Worm (Caenorhabditis elegans) whole organism, young adult: ENCODE results near the gene F18E9.7.
A peak's percentile ranks its signal among the peaks of the same experiment; 100 is the strongest.

Experiments
- B0019.2 ChIP-seq: fragments of 200-800 bp; sonication (Bioruptor generic); conservative IDR thresholded peaks from 2 replicates; pipeline ENCODE4 v1.3.6; 2022; ENCODE audit warnings: missing genetic modification reagents, missing genetic modification characterization, missing compliant biosample characterization
- B0336.3 ChIP-seq: fragments of 200-800 bp; sonication (Bioruptor generic); IDR thresholded peaks from 2 replicates; pipeline ENCODE4 v1.3.6; 2022; ENCODE audit warnings: missing genetic modification characterization, missing compliant biosample characterization
- C06A6.2 ChIP-seq: fragments of 200-800 bp; sonication (Bioruptor generic); conservative IDR thresholded peaks from 2 replicates; pipeline ENCODE4 v1.3.6; 2022; ENCODE audit warnings: missing genetic modification characterization, missing compliant biosample characterization
- F22D6.2 ChIP-seq: sonication (generic microtip); optimal IDR thresholded peaks from 2 replicates; lab custom pipeline; 2016; ENCODE audit warnings: mild to moderate bottlenecking, missing genetic modification characterization, missing compliant biosample characterization
- F23B12.7 ChIP-seq: sonication (generic microtip); optimal IDR thresholded peaks from 2 replicates; lab custom pipeline; 2017; ENCODE audit warnings: missing genetic modification characterization, mild to moderate bottlenecking, missing compliant biosample characterization, antibody characterized with exemption, moderate library complexity; ENCODE audit not compliant: insufficient read depth
- F55B11.4 ChIP-seq: sonication (generic microtip); optimal IDR thresholded peaks from 2 replicates; lab custom pipeline; 2016; ENCODE audit warnings: missing compliant biosample characterization, missing genetic modification characterization, borderline replicate concordance; ENCODE audit not compliant: insufficient read depth
- F57A8.1 ChIP-seq: fragments of 200-800 bp; sonication (Bioruptor generic); optimal IDR thresholded peaks from 2 replicates; lab custom pipeline; 2018; ENCODE audit warnings: mild to moderate bottlenecking, missing genetic modification characterization, moderate library complexity, missing compliant biosample characterization
- K12H6.12 ChIP-seq: fragments of 200-800 bp; sonication (Bioruptor generic); optimal IDR thresholded peaks from 2 replicates; lab custom pipeline; 2018; ENCODE audit warnings: mild to moderate bottlenecking, missing genetic modification characterization, missing compliant biosample characterization
- aptf-2 ChIP-seq: fragments of 200-800 bp; sonication (Bioruptor generic); conservative IDR thresholded peaks from 2 replicates; pipeline ENCODE4 v1.3.6; 2022; ENCODE audit warnings: missing genetic modification reagents, missing genetic modification characterization, missing compliant biosample characterization
- atf-7 ChIP-seq: sonication (generic microtip); optimal IDR thresholded peaks from 2 replicates; lab custom pipeline; 2017; ENCODE audit warnings: mild to moderate bottlenecking, missing genetic modification characterization, missing compliant biosample characterization
- attf-3 ChIP-seq: fragments of 200-800 bp; sonication (Bioruptor generic); conservative IDR thresholded peaks from 2 replicates; pipeline ENCODE4 v1.3.6; 2022; ENCODE audit warnings: missing genetic modification reagents, missing genetic modification characterization, missing compliant biosample characterization
- attf-6 ChIP-seq: fragments of 200-800 bp; sonication (Bioruptor generic); IDR thresholded peaks from 2 replicates; pipeline ENCODE4 v1.3.6; 2022; ENCODE audit warnings: missing genetic modification reagents, missing genetic modification characterization, missing compliant biosample characterization
- ccch-3 ChIP-seq: fragments of 200-800 bp; sonication (Bioruptor generic); optimal IDR thresholded peaks from 2 replicates; lab custom pipeline; 2018; ENCODE audit warnings: mild to moderate bottlenecking, missing genetic modification characterization, missing compliant biosample characterization
- cebp-2 ChIP-seq: fragments of 200-800 bp; sonication (Bioruptor generic); IDR thresholded peaks from 2 replicates; pipeline ENCODE4 v1.3.6; 2022; ENCODE audit warnings: missing genetic modification characterization, missing compliant biosample characterization
- ceh-27 ChIP-seq: fragments of 200-800 bp; sonication (Bioruptor generic); optimal IDR thresholded peaks from 2 replicates; lab custom pipeline; 2018; ENCODE audit warnings: mild to moderate bottlenecking, missing genetic modification characterization, moderate library complexity, missing compliant biosample characterization
- ceh-58 ChIP-seq: fragments of 200-800 bp; sonication (Bioruptor generic); IDR thresholded peaks from 2 replicates; pipeline ENCODE4 v1.3.6; 2022; ENCODE audit warnings: missing genetic modification characterization, missing compliant biosample characterization
- chd-7 ChIP-seq: sonication (generic microtip); optimal IDR thresholded peaks from 2 replicates; lab custom pipeline; 2016; ENCODE audit warnings: mild to moderate bottlenecking, missing genetic modification characterization, moderate library complexity, missing compliant biosample characterization
- dox-1 ChIP-seq: fragments of 200-800 bp; sonication (Bioruptor generic); IDR thresholded peaks from 2 replicates; pipeline ENCODE4 v1.3.6; 2022; ENCODE audit warnings: missing genetic modification reagents, missing genetic modification characterization, missing compliant biosample characterization
- dpl-1 ChIP-seq: fragments of 150-350 bp; optimal IDR thresholded peaks from 2 replicates; lab custom pipeline; 2014; ENCODE audit warnings: missing biosample characterization, missing genetic modification reagents, missing genetic modification characterization
- ets-4 ChIP-seq: fragments of 200-800 bp; sonication (Bioruptor generic); optimal IDR thresholded peaks from 2 replicates; lab custom pipeline; 2018; ENCODE audit warnings: mild to moderate bottlenecking, missing genetic modification characterization, missing compliant biosample characterization
- fkh-3 ChIP-seq: sonication (generic microtip); optimal IDR thresholded peaks from 2 replicates; lab custom pipeline; 2016; ENCODE audit warnings: mild to moderate bottlenecking, missing genetic modification characterization, missing compliant biosample characterization
- hlh-12 ChIP-seq: sonication (generic microtip); optimal IDR thresholded peaks from 2 replicates; lab custom pipeline; 2016; ENCODE audit warnings: missing genetic modification characterization, missing compliant biosample characterization
- hlh-26 ChIP-seq: fragments of 200-800 bp; sonication (Bioruptor generic); conservative IDR thresholded peaks from 2 replicates; pipeline ENCODE4 v1.3.6; 2022; ENCODE audit warnings: missing genetic modification reagents, missing genetic modification characterization, missing compliant biosample characterization
- hsf-1 ChIP-seq: fragments of 200-800 bp; sonication (Bioruptor generic); IDR thresholded peaks from 2 replicates; pipeline ENCODE4 v1.3.6; 2022; ENCODE audit warnings: missing genetic modification reagents, missing genetic modification characterization, missing compliant biosample characterization
- let-607 ChIP-seq, 2 experiments: fragments of 200-800 bp in 1 of 2; sonication (Bioruptor generic) in 1 of 2; sonication (generic microtip) in 1 of 2; optimal IDR thresholded peaks; 2 replicates each; lab custom pipeline; 2016 to 2018; ENCODE audit warnings: mild to moderate bottlenecking in 2 of 2, missing compliant biosample characterization in 2 of 2, missing genetic modification characterization in 2 of 2, moderate library complexity in 2 of 2, missing genotype in 1 of 2
- lin-35 ChIP-seq, 3 experiments: fragments of 150-350 bp in 2 of 3; sonication (generic microtip) in 1 of 3; optimal IDR thresholded peaks; 2 replicates each; lab custom pipeline; 2014 to 2018; ENCODE audit warnings: missing biosample characterization in 3 of 3, missing genetic modification characterization in 3 of 3, missing genetic modification reagents in 3 of 3
- lin-40 ChIP-seq: sonication (generic microtip); optimal IDR thresholded peaks from 2 replicates; lab custom pipeline; 2016; ENCODE audit warnings: missing genetic modification characterization, mild to moderate bottlenecking, missing compliant biosample characterization, missing genotype, missing genetic modification reagents
- lsl-1 ChIP-seq: fragments of 200-800 bp; sonication (Bioruptor generic); optimal IDR thresholded peaks from 2 replicates; lab custom pipeline; 2018; ENCODE audit warnings: mild to moderate bottlenecking, missing genetic modification characterization, moderate library complexity, missing compliant biosample characterization
- lsy-27 ChIP-seq: sonication (generic microtip); optimal IDR thresholded peaks from 2 replicates; lab custom pipeline; 2017; ENCODE audit warnings: missing genetic modification characterization, mild to moderate bottlenecking, missing compliant biosample characterization, antibody characterized with exemption, missing genotype, borderline replicate concordance; ENCODE audit not compliant: insufficient read depth
- madf-10 ChIP-seq: sonication (generic microtip); optimal IDR thresholded peaks from 2 replicates; lab custom pipeline; 2016; ENCODE audit warnings: mild to moderate bottlenecking, missing genetic modification characterization, missing compliant biosample characterization
- madf-6 ChIP-seq: fragments of 200-800 bp; sonication (Bioruptor generic); IDR thresholded peaks from 2 replicates; pipeline ENCODE4 v1.3.6; 2022; ENCODE audit warnings: missing genetic modification reagents, missing genetic modification characterization, missing compliant biosample characterization
- mcd-1 ChIP-seq: fragments of 200-800 bp; sonication (Bioruptor generic); IDR thresholded peaks from 2 replicates; pipeline ENCODE4 v1.3.6; 2022; ENCODE audit warnings: missing genetic modification reagents, missing genetic modification characterization, missing compliant biosample characterization
- mxl-1 ChIP-seq: sonication (generic microtip); optimal IDR thresholded peaks from 2 replicates; lab custom pipeline; 2016; ENCODE audit warnings: missing genetic modification characterization, missing compliant biosample characterization
- nhr-120 ChIP-seq: fragments of 200-800 bp; sonication (Bioruptor generic); IDR thresholded peaks from 2 replicates; pipeline ENCODE4 v1.3.6; 2022; ENCODE audit warnings: missing genetic modification characterization, missing compliant biosample characterization
- nhr-27 ChIP-seq: fragments of 200-800 bp; sonication (Bioruptor generic); optimal IDR thresholded peaks from 2 replicates; lab custom pipeline; 2018; ENCODE audit warnings: mild to moderate bottlenecking, missing genetic modification characterization, moderate library complexity, missing compliant biosample characterization
- nhr-80 ChIP-seq: sonication (generic microtip); optimal IDR thresholded peaks from 2 replicates; lab custom pipeline; 2016; ENCODE audit warnings: missing genetic modification characterization, missing compliant biosample characterization
- rcor-1 ChIP-seq: fragments of 200-800 bp; sonication (Bioruptor generic); IDR thresholded peaks from 2 replicates; pipeline ENCODE4 v1.3.6; 2022; ENCODE audit warnings: missing genetic modification reagents, missing genetic modification characterization, missing compliant biosample characterization
- snpc-1.3 ChIP-seq: sonication (generic microtip); optimal IDR thresholded peaks from 2 replicates; lab custom pipeline; 2017; ENCODE audit warnings: missing genetic modification characterization, mild to moderate bottlenecking, missing compliant biosample characterization, antibody characterized with exemption, moderate library complexity, missing genotype, missing genetic modification reagents; ENCODE audit not compliant: insufficient read depth
- tbx-9 ChIP-seq: sonication (generic microtip); optimal IDR thresholded peaks from 2 replicates; lab custom pipeline; 2016; ENCODE audit warnings: borderline replicate concordance, missing genetic modification characterization, inconsistent platforms, missing compliant biosample characterization
- unc-130 ChIP-seq: sonication (generic microtip); optimal IDR thresholded peaks from 2 replicates; lab custom pipeline; 2016; ENCODE audit warnings: missing genetic modification reagents, missing genetic modification characterization, missing compliant biosample characterization
- unc-62 ChIP-seq: fragments of 150-350 bp; optimal IDR thresholded peaks from 2 replicates; lab custom pipeline; 2014; ENCODE audit warnings: missing biosample characterization, missing genetic modification reagents, missing genetic modification characterization
- zfh-2 ChIP-seq: fragments of 200-800 bp; sonication (Bioruptor generic); conservative IDR thresholded peaks from 2 replicates; pipeline ENCODE4 v1.3.6; 2022; ENCODE audit warnings: missing genetic modification reagents, missing genetic modification characterization, missing compliant biosample characterization
- ztf-18 ChIP-seq: sonication (generic microtip); optimal IDR thresholded peaks from 2 replicates; lab custom pipeline; 2016; ENCODE audit warnings: missing genotype, mild to moderate bottlenecking, missing genetic modification characterization, missing compliant biosample characterization
- ztf-6 ChIP-seq: fragments of 200-800 bp; sonication (Bioruptor generic); IDR thresholded peaks from 2 replicates; pipeline ENCODE4 v1.3.6; 2022; ENCODE audit warnings: missing genetic modification reagents, missing genetic modification characterization, missing compliant biosample characterization

The F18E9.7 gene

ce11 chrX:8604160-8604559 is 6.6 kb upstream of the F18E9.7 start:
- TF ChIP-seq F55B11.4 (tag; lab: Kevin White, UChicago) (no peak), atf-7 (tag; lab: Kevin White, UChicago) (peak; percentile 88), ets-4 (GFP tag; lab: Kevin White, UChicago) (peak; percentile 8), attf-3 (GFP tag; lab: Robert Waterston, UW) (no peak), dox-1 (GFP tag; lab: Robert Waterston, UW) (peak; percentile 63), lsy-27 (no peak), F23B12.7 (no peak), zfh-2 (GFP tag; lab: Robert Waterston, UW) (0 out of 2 replicates have a peak, but pooled peaks have one; percentile 29), let-607 (tag; optimal IDR thresholded peaks at IDR 0.05; lab: Kevin White, UChicago) (peak in 1 of 2 experiments; percentile 22), B0336.3 (GFP tag; lab: Robert Waterston, UW) (peak; percentile 35; the same call in 1 of the 2 replicates), tbx-9 (tag; lab: Kevin White, UChicago) (no peak), nhr-80 (tag; lab: Kevin White, UChicago) (peak; percentile 88)
- TF ChIP-seq, all 124 proteins: peak for 7

ce11 chrX:8602722-8603427 is 5.3 kb upstream of the F18E9.7 start:
- TF ChIP-seq ceh-58 (GFP tag; lab: Robert Waterston, UW) = no peak
- TF ChIP-seq cebp-2 = 0 out of 2 replicates have a peak, but pooled peaks have one; percentile 26

ce11 chrX:8601235-8601634 is 3.7 kb upstream of the F18E9.7 start, which contains the start of gene F18E9.1:
Gene F18E9.1 (plus strand): TSS chrX:8601535.
- no peak for TF ChIP-seq ets-4 (GFP tag; lab: Kevin White, UChicago)
- TF ChIP-seq ccch-3 (GFP tag; lab: Kevin White, UChicago) = no peak
- no peak for TF ChIP-seq F55B11.4 (tag; lab: Kevin White, UChicago)
- TF ChIP-seq madf-6 = no peak
- no peak for TF ChIP-seq attf-6
- no peak for TF ChIP-seq nhr-27 (tag; lab: Kevin White, UChicago)
- no peak for TF ChIP-seq C06A6.2 (GFP tag; lab: Robert Waterston, UW)
- TF ChIP-seq lin-35 (GFP tag; optimal IDR thresholded peaks at IDR 0.05; lab: Kevin White, UChicago) = no peak
- TF ChIP-seq rcor-1 (GFP tag; lab: Robert Waterston, UW) = no peak
- no peak for TF ChIP-seq nhr-120 (GFP tag; lab: Robert Waterston, UW)
- TF ChIP-seq hsf-1 (GFP tag; lab: Robert Waterston, UW) = no peak
- TF ChIP-seq hlh-12 (tag; lab: Kevin White, UChicago) = no peak
- no peak for TF ChIP-seq lsl-1
- TF ChIP-seq ztf-6 (GFP tag; lab: Robert Waterston, UW) = no peak
- TF ChIP-seq hlh-26 = no peak
- no peak for TF ChIP-seq chd-7

ce11 chrX:8599725-8600124 is 2.2 kb upstream of the F18E9.7 start:
- TF ChIP-seq B0019.2 (GFP tag; lab: Robert Waterston, UW) (no peak), fkh-3 (no peak), madf-10 (tag; lab: Kevin White, UChicago) (no peak), dpl-1 (GFP tag; lab: Kevin White, UChicago) (no peak), snpc-1.3 (tag; lab: Kevin White, UChicago) (no peak), F22D6.2 (tag; lab: Kevin White, UChicago) (no peak), F57A8.1 (no peak), lin-40 (tag; lab: Kevin White, UChicago) (no peak), unc-62 (GFP tag; lab: Kevin White, UChicago) (no peak), aptf-2 (GFP tag; lab: Robert Waterston, UW) (no peak), ztf-18 (no peak), ceh-27 (GFP tag; lab: Kevin White, UChicago) (no peak), mcd-1 (GFP tag; lab: Robert Waterston, UW) (no peak), mxl-1 (tag; lab: Kevin White, UChicago) (no peak), K12H6.12 (tag; lab: Kevin White, UChicago) (no peak), unc-130 (GFP tag; lab: Kevin White, UChicago) (no peak)
